Fruit fly (Drosophila melanogaster): ENCODE results near the gene Acp95EF.

Acp95EF gene

dm6 chr3R:24261380-24262021 is 32.7 kb downstream of the Acp95EF start:
- TF ChIP-seq CG17801 (GFP tag; optimal IDR thresholded peaks at IDR 0.05; ENCODE audit: partially characterized antibody) = no peak

DNA sequence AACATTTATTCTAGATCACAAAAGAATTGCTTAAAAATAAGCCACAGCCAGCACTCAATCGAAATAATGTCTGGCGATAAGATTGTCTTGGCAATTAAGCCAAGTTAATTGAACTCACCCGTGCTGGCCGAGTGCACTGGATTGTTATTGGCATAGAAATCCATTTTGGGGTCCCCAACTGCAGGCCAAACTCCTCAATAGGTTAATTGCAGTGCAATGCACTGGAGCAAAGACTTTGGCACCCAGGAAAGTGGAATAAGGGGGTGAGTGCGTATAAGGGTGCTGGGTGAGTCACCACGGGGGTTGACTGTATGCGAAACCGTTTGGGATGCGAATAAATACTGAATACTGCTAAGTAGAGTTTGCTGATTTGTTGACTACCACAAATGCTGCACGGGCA is 34.1 kb downstream of the Acp95EF start:
- no peak for TF ChIP-seq CG17801 (GFP tag; optimal IDR thresholded peaks at IDR 0.05; ENCODE audit: partially characterized antibody)

dm6 chr3R:24263588-24264413 is 35.0 kb downstream of the Acp95EF start:
- no peak for TF ChIP-seq CG17801 (GFP tag; optimal IDR thresholded peaks at IDR 0.05; ENCODE audit: partially characterized antibody)

DNA sequence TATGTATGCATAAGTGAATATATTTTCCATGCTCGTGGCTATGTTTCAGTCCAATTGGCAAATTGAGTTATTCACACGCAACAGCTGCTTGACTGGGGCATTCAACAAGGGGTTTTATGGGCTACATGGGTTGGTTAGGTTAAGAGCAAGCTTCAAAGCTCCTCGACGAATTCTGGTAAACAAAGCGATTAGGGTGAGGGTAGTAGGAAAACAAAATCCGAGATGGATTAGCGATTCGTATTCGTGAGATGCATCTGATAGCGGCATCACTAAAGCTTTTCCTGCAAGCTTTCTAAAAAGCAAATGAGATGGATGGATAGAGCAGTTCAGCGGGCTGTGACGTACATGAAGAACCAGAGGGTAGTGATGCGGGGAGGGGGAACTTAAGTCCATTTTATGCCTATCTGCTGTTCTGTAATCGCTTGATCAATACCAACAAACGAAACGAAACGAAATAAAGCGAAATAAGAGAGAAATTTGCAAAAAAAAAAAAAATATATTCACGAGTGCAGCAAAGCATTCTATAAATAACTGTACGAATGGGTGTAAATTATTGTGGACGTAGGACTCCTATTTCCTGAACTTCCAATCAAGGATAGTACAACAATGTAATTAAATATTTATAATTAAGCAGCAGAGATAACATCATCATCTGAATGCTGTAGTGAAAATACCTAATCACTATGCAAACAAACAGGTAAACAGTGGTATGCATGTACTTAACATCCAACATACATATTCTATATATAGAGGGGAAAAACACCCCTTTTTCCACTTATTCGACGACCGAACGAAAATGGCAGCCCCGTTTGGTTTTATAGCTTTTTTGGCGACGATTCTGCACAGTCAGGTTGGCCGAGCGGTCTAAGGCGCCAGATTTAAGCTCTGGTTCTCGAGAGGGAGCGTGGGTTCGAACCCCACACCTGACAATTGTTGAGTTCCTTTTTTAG is 35.9 kb downstream of the Acp95EF start:
- peak; percentile 26 for TF ChIP-seq CG17801 (GFP tag; optimal IDR thresholded peaks at IDR 0.05; ENCODE audit: partially characterized antibody)

DNA sequence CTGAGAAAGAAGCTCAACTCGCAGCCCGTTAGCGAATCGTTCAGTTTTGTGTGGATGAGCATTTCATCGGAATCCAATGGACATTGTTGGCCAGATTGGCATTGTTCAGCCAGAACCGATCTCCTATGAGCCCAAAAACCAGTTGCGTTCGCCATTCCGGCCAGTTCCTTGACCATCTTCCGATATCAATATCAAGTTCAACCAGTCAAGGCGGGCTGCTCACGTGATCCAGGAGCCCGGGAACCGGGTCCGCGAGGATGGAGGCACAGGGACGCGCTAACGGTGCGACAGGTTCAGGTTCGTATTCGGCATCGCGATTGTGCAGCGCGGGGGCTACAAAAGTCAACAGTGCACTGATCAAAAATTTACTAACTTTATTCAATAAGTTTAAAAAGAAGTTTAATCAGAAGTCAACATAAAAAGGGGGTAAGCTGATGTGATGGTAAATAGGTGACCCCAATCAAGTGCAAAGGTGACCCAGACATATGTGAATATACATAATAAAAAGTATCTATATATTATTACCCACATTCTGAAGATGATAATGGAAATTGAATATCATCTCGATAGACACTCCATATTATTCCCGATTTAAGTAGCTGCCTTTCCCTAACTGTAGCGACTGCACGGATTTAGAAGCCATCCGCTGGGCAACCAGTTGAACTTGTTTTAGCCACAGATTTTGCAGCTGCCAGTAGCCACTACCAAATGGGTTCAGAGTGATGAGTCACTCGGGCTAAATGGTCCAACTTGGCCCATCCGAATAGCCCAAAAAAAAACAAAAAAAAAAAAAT is 38.2 kb downstream of the Acp95EF start:
- TF ChIP-seq CG17801 (GFP tag; optimal IDR thresholded peaks at IDR 0.05; ENCODE audit: partially characterized antibody) = no peak

DNA sequence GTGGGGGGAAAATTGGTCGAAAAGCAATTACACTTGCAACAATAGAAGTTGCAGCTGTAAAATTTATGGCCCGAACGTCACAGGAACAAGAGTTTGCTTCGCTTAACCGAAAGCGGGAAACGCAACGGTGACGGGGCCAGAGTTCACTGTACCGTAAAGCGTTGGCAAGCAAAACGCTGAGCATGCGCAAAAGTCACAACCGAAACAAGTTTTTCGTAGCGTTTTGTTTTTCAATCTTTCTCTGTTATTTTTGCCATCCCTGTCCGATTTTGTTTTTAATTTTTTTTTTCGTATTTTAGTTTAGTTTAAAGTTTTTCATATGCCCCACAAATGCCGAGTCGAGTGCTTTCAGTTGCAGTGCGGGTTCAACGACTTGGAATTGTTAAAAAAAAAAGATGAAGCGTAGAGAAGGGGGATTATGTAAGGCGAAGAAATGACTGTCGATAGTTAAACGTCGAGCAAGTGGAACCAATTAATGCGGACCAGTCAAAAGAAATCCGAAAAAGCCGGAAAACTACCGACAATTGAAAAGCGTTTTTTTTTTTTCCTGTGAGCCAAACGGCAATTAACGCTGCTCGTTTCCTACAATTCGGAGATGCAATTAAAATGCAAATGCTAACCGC is 38.9 kb downstream of the Acp95EF start:
- peak; percentile 42 for TF ChIP-seq CG17801 (GFP tag; optimal IDR thresholded peaks at IDR 0.05; ENCODE audit: partially characterized antibody)

- no peak for TF ChIP-seq CG17801 (GFP tag; optimal IDR thresholded peaks at IDR 0.05; ENCODE audit: partially characterized antibody)
Observed at dm6 chr3R:24268293-24268692, 39.5 kb downstream of the Acp95EF start.

dm6 chr3R:24270034-24270433 is 41.3 kb downstream of the Acp95EF start:
- TF ChIP-seq CG17801 (GFP tag; optimal IDR thresholded peaks at IDR 0.05; ENCODE audit: partially characterized antibody) = no peak

DNA sequence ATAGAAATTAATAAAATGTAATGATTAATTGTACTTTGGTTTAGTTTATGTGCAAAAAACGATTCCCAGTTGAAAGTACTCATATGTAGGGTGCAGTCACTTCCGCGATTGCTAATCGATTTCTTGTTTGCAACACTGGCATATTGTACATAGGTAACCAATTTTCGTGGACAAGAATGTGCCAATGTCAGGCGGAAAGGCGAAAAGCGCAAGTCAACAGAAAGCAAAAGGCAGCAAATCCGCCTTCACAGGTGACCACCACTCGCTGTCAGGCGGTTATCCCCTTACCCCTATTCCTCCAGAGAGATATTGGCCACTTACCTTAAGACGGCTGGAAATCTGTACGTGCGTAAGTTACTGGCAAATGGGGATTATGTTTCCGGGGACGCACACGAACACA is 41.8 kb downstream of the Acp95EF start:
- TF ChIP-seq CG17801 (GFP tag; optimal IDR thresholded peaks at IDR 0.05; ENCODE audit: partially characterized antibody) = no peak

dm6 chr3R:24271071-24271470 is 42.3 kb downstream of the Acp95EF start, which contains the start of gene jar:
Gene jar (minus strand): TSS chr3R:24271233.
- TF ChIP-seq CG17801 (GFP tag; optimal IDR thresholded peaks at IDR 0.05; ENCODE audit: partially characterized antibody) = peak; percentile 74

DNA sequence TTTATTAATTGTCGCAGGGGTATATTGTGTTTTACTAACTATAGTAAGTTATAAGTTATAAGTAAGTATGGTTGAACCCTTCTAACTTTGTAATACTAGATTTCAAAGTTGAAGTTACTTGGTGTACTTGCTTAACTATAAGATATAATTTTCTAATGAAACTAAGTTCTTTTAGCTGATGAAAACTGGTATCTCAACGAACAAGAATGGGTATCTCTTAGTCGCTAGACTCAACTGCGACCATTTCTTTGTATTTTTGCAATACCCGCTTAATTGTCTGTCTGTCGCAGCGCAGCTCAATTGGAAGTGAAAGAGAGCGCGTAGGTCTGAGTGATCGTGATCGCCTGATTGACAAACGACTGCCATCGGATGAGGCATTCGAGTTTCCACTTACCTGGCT is 43.5 kb downstream of the Acp95EF start:
- TF ChIP-seq CG17801 (GFP tag; optimal IDR thresholded peaks at IDR 0.05; ENCODE audit: partially characterized antibody) = peak; percentile 58

DNA sequence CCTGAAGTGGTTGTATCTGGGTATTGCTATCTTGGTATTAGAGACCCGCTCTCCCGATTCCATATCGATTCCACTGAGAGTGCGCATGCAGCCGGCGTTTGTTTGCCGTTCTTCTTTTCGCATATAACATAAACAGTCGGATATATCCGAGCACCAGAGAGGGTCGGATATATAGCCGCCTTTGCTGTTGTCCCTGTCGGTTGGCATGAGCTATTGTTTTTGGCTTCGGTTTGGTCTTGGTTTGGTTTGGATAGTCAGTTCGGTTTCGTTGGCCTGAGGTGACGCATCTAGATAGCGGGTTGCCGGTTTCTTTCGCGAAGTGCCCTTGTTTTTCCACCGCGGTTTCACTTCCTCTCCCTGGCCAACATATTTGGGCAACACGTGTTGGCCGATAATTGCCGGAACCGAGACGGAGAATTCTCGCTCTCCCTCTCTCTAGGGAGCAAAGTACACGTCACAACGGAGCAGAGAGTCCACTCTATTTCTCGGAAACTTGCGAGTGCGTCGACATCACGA is 44.1 kb downstream of the Acp95EF start, which contains the start of gene Orct2:
Gene Orct2, plus strand, starts transcription at position 255 of the 516 bp plus-strand sequence.
- peak; percentile 37 for TF ChIP-seq CG17801 (GFP tag; optimal IDR thresholded peaks at IDR 0.05; ENCODE audit: partially characterized antibody)

DNA sequence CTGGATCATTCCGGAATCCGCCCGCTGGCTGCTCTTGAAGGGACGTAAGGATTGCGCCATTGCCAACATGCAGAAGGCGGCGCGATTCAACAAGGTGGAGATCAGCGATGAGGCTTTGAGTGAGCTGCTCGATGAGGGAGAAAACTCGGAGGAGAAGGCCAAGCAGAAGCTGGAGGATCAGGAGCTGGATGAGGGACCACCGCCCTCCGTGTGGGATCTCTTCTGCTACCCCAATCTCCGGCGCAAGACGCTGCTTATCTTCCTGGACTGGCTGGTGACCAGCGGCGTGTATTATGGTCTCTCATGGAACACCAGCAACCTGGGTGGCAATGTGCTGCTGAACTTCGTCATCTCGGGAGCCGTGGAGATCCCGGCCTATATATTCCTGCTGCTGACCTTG is 45.4 kb downstream of the Acp95EF start:
- no peak for TF ChIP-seq CG17801 (GFP tag; optimal IDR thresholded peaks at IDR 0.05; ENCODE audit: partially characterized antibody)

DNA sequence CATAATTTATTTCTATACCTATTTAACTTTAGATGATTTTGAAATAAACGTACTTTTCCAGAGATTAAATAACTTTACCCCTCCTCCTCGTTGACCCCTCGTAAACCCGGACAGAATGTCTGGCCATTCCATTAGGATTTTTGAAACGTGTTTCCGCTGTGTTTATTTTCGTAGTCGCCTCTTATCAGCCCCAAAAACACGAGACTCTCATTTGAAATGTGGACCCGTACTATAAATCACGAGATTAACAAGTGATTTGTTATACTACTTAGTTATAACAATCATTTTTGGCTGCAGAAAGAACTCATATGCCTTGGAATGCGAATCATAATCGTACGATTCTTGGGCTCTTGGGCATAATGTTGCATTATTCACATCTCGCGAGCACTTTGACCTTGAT is 46.7 kb downstream of the Acp95EF start:
- no peak for TF ChIP-seq CG17801 (GFP tag; optimal IDR thresholded peaks at IDR 0.05; ENCODE audit: partially characterized antibody)

All from ovary, adult (tissue).